Worm (Caenorhabditis elegans) whole organism, mixed stage, embryonic: ENCODE results near the gene slc-36.3.

Experiments
- M03D4.4 ChIP-seq: sonication (generic microtip); optimal IDR thresholded peaks from 2 replicates; lab custom pipeline; 2017; ENCODE audit warnings: mild to moderate bottlenecking, missing genetic modification characterization, missing compliant biosample characterization
- blmp-1 ChIP-seq: fragments of 150-350 bp; optimal IDR thresholded peaks from 2 replicates; lab custom pipeline; 2014; ENCODE audit warnings: missing biosample characterization, missing genetic modification characterization
- ceh-39 ChIP-seq: fragments of 150-350 bp; optimal IDR thresholded peaks from 2 replicates; lab custom pipeline; 2014; ENCODE audit warnings: missing biosample characterization, missing genetic modification characterization
- ceh-43 ChIP-seq: fragments of 200-800 bp; sonication (Bioruptor generic); optimal IDR thresholded peaks from 2 replicates; lab custom pipeline; 2018; ENCODE audit warnings: mild to moderate bottlenecking, missing genetic modification characterization, moderate library complexity, missing compliant biosample characterization
- ceh-83 ChIP-seq: fragments of 200-800 bp; sonication (Bioruptor generic); optimal IDR thresholded peaks from 2 replicates; lab custom pipeline; 2018; ENCODE audit warnings: mild to moderate bottlenecking, missing genetic modification characterization, missing compliant biosample characterization
- ces-1 ChIP-seq: fragments of 150-350 bp; optimal IDR thresholded peaks from 2 replicates; lab custom pipeline; 2014; ENCODE audit warnings: missing biosample characterization, missing genetic modification reagents, missing genetic modification characterization
- cnd-1 ChIP-seq: fragments of 200-800 bp; sonication (Bioruptor generic); optimal IDR thresholded peaks from 2 replicates; lab custom pipeline; 2018; ENCODE audit warnings: mild to moderate bottlenecking, missing genetic modification characterization, missing compliant biosample characterization
- drap-1 ChIP-seq: fragments of 200-800 bp; sonication (Bioruptor generic); optimal IDR thresholded peaks from 3 replicates; lab custom pipeline; 2018; ENCODE audit warnings: mild to moderate bottlenecking, missing genetic modification characterization, missing compliant biosample characterization
- elt-3 ChIP-seq: fragments of 150-350 bp; optimal IDR thresholded peaks from 2 replicates; lab custom pipeline; 2014; ENCODE audit warnings: missing biosample characterization, missing genetic modification characterization
- flh-1 ChIP-seq: fragments of 200-800 bp; sonication (Bioruptor generic); optimal IDR thresholded peaks from 2 replicates; lab custom pipeline; 2018; ENCODE audit warnings: mild to moderate bottlenecking, missing genetic modification characterization, moderate library complexity, missing compliant biosample characterization
- ham-2 ChIP-seq: fragments of 200-800 bp; sonication (Bioruptor generic); optimal IDR thresholded peaks from 2 replicates; lab custom pipeline; 2018; ENCODE audit warnings: mild to moderate bottlenecking, missing genetic modification characterization, missing compliant biosample characterization
- hlh-1 ChIP-seq: fragments of 150-350 bp; optimal IDR thresholded peaks from 2 replicates; lab custom pipeline; 2014; ENCODE audit warnings: missing biosample characterization, missing genetic modification reagents, missing genetic modification characterization
- lin-13 ChIP-seq: fragments of 150-350 bp; optimal IDR thresholded peaks from 2 replicates; lab custom pipeline; 2014; ENCODE audit warnings: missing biosample characterization, missing genetic modification characterization
- lin-32 ChIP-seq: fragments of 200-800 bp; sonication (Bioruptor generic); optimal IDR thresholded peaks from 2 replicates; lab custom pipeline; 2018; ENCODE audit warnings: mild to moderate bottlenecking, missing genetic modification characterization, missing compliant biosample characterization
- mab-5 ChIP-seq: fragments of 150-350 bp; optimal IDR thresholded peaks from 2 replicates; lab custom pipeline; 2014; ENCODE audit warnings: missing biosample characterization, missing genetic modification characterization
- mep-1 ChIP-seq: fragments of 150-350 bp; optimal IDR thresholded peaks from 2 replicates; lab custom pipeline; 2017; ENCODE audit warnings: missing biosample characterization, missing genetic modification reagents, missing genetic modification characterization, inconsistent platforms
- mls-2 ChIP-seq: sonication (generic microtip); optimal IDR thresholded peaks from 2 replicates; lab custom pipeline; 2016; ENCODE audit warnings: mild to moderate bottlenecking, missing genetic modification characterization, moderate library complexity, missing compliant biosample characterization
- nhr-2 ChIP-seq: fragments of 150-350 bp; optimal IDR thresholded peaks from 2 replicates; lab custom pipeline; 2014; ENCODE audit warnings: missing biosample characterization, missing genetic modification characterization
- nhr-237 ChIP-seq: fragments of 150-350 bp; optimal IDR thresholded peaks from 2 replicates; lab custom pipeline; 2014; ENCODE audit warnings: missing biosample characterization, missing genetic modification characterization
- nhr-76 ChIP-seq: sonication (generic microtip); optimal IDR thresholded peaks from 2 replicates; lab custom pipeline; 2017; ENCODE audit warnings: missing biosample characterization, missing genetic modification characterization
- sem-2 ChIP-seq: fragments of 200-800 bp; sonication (Bioruptor generic); optimal IDR thresholded peaks from 2 replicates; lab custom pipeline; 2018; ENCODE audit warnings: mild to moderate bottlenecking, missing genetic modification characterization, missing compliant biosample characterization
- snpc-4 ChIP-seq: fragments of 150-350 bp; optimal IDR thresholded peaks from 2 replicates; lab custom pipeline; 2014; ENCODE audit warnings: missing biosample characterization, missing genetic modification characterization
- sptf-1 ChIP-seq: sonication (generic microtip); optimal IDR thresholded peaks from 2 replicates; lab custom pipeline; 2017; ENCODE audit warnings: mild to moderate bottlenecking, missing genetic modification characterization, moderate library complexity, missing compliant biosample characterization
- tbx-8 ChIP-seq: fragments of 200-800 bp; sonication (Bioruptor generic); optimal IDR thresholded peaks from 2 replicates; lab custom pipeline; 2018; ENCODE audit warnings: mild to moderate bottlenecking, missing genetic modification characterization, moderate library complexity, missing compliant biosample characterization
- unc-120 ChIP-seq: sonication (generic microtip); optimal IDR thresholded peaks from 2 replicates; lab custom pipeline; 2017; ENCODE audit warnings: missing genetic modification characterization, missing compliant biosample characterization; ENCODE audit not compliant: poor library complexity, severe bottlenecking
- unc-39 ChIP-seq: fragments of 150-350 bp; optimal IDR thresholded peaks from 2 replicates; lab custom pipeline; 2014; ENCODE audit warnings: missing biosample characterization, missing genetic modification characterization
- unc-62 ChIP-seq: fragments of 150-350 bp; optimal IDR thresholded peaks from 2 replicates; lab custom pipeline; 2014; ENCODE audit warnings: missing biosample characterization, missing genetic modification reagents, missing genetic modification characterization
- zip-8 ChIP-seq: fragments of 150-350 bp; optimal IDR thresholded peaks from 2 replicates; lab custom pipeline; 2014; ENCODE audit warnings: missing biosample characterization, missing genetic modification characterization
- ztf-11 ChIP-seq: fragments of 150-350 bp; optimal IDR thresholded peaks from 2 replicates; lab custom pipeline; 2014; ENCODE audit warnings: missing biosample characterization, missing genetic modification characterization

The slc-36.3 gene

ce11 chrV:20500405-20500804 lies 43.6 kb downstream of the slc-36.3 start, which contains the start of gene dct-14:
TSS of gene dct-14 (minus strand) at chrV:20500505.
- TF ChIP-seq M03D4.4 (tag; lab: Kevin White, UChicago) (no peak), nhr-76 (tag; lab: Kevin White, UChicago) (no peak), nhr-237 (tag; lab: Kevin White, UChicago) (no peak)
- TF ChIP-seq, all 35 proteins: peak for 0

ce11 chrV:20499642-20500041 lies 44.4 kb downstream of the slc-36.3 start:
- no peak for TF ChIP-seq nhr-237 (tag; lab: Kevin White, UChicago)
- TF ChIP-seq ceh-39: no peak
- no peak for TF ChIP-seq flh-1 (GFP tag; lab: Kevin White, UChicago)
- no peak for TF ChIP-seq snpc-4
- TF ChIP-seq blmp-1 (tag; lab: Kevin White, UChicago): no peak
- no peak for TF ChIP-seq lin-13
- TF ChIP-seq nhr-2 (tag; lab: Kevin White, UChicago): no peak

- no peak for TF ChIP-seq ceh-43 (GFP tag; lab: Kevin White, UChicago)
- TF ChIP-seq unc-120 (tag; lab: Kevin White, UChicago): no peak
- no peak for TF ChIP-seq lin-32
- TF ChIP-seq tbx-8: no peak
- no peak for TF ChIP-seq hlh-1
- no peak for TF ChIP-seq nhr-237 (tag; lab: Kevin White, UChicago)
- TF ChIP-seq ceh-39: no peak
- TF ChIP-seq unc-62 (GFP tag; lab: Kevin White, UChicago): no peak
- TF ChIP-seq nhr-2 (tag; lab: Kevin White, UChicago): no peak
- TF ChIP-seq elt-3 (tag; lab: Kevin White, UChicago): no peak
- TF ChIP-seq unc-39 (tag; lab: Kevin White, UChicago): no peak
- no peak for TF ChIP-seq sem-2 (GFP tag; lab: Kevin White, UChicago)
- TF ChIP-seq ham-2 (GFP tag; lab: Kevin White, UChicago): no peak
- no peak for TF ChIP-seq ceh-83 (GFP tag; lab: Kevin White, UChicago)
- TF ChIP-seq, all 35 proteins: peak for 0
Observed at ce11 chrV:20498980-20499379, 45.0 kb downstream of the slc-36.3 start, which contains the start of gene dct-16. TSS of gene dct-16 (minus strand) at chrV:20499057.

ce11 chrV:20497537-20497936 lies 46.5 kb downstream of the slc-36.3 start:
- no peak for TF ChIP-seq sem-2 (GFP tag; lab: Kevin White, UChicago)
- TF ChIP-seq nhr-76 (tag; lab: Kevin White, UChicago): no peak
- TF ChIP-seq ces-1 (GFP tag; lab: Kevin White, UChicago): no peak
- no peak for TF ChIP-seq cnd-1 (tag; lab: Kevin White, UChicago)
- no peak for TF ChIP-seq ham-2 (GFP tag; lab: Kevin White, UChicago)
- no peak for TF ChIP-seq blmp-1 (tag; lab: Kevin White, UChicago)
- TF ChIP-seq mab-5: no peak
- no peak for TF ChIP-seq nhr-2 (tag; lab: Kevin White, UChicago)
- TF ChIP-seq mls-2: no peak
- no peak for TF ChIP-seq lin-32
- TF ChIP-seq zip-8: no peak
- TF ChIP-seq ceh-39: no peak
- TF ChIP-seq ceh-43 (GFP tag; lab: Kevin White, UChicago): no peak
- no peak for TF ChIP-seq M03D4.4 (tag; lab: Kevin White, UChicago)
- TF ChIP-seq, all 35 proteins: peak for 0

- no peak for TF ChIP-seq M03D4.4 (tag; lab: Kevin White, UChicago)
- TF ChIP-seq ces-1 (GFP tag; lab: Kevin White, UChicago): peak; percentile 22
- no peak for TF ChIP-seq tbx-8
- TF ChIP-seq mep-1 (tag; lab: Kevin White, UChicago): peak; percentile 16
- TF ChIP-seq lin-13: no peak
- TF ChIP-seq, all 35 proteins: peak for 2
Observed at ce11 chrV:20493271-20494231, 50.4 kb downstream of the slc-36.3 start, which contains the start of gene B0250.5. TSS of gene B0250.5 (plus strand) at chrV:20493924.

- no peak for TF ChIP-seq sptf-1 (tag; lab: Kevin White, UChicago)
- TF ChIP-seq lin-13: no peak
- no peak for TF ChIP-seq unc-120 (tag; lab: Kevin White, UChicago)
- TF ChIP-seq lin-32: no peak
- no peak for TF ChIP-seq drap-1 (GFP tag; lab: Kevin White, UChicago)
- TF ChIP-seq ceh-39: no peak
- no peak for TF ChIP-seq hlh-1
- TF ChIP-seq snpc-4: no peak
- TF ChIP-seq cnd-1 (tag; lab: Kevin White, UChicago): no peak
- TF ChIP-seq ztf-11 (tag; lab: Kevin White, UChicago): no peak
- no peak for TF ChIP-seq ces-1 (GFP tag; lab: Kevin White, UChicago)
- no peak for TF ChIP-seq flh-1 (GFP tag; lab: Kevin White, UChicago)
- TF ChIP-seq, all 35 proteins: peak for 0
Observed at ce11 chrV:20492385-20492784, 51.6 kb downstream of the slc-36.3 start, which contains the start of gene srbc-79. TSS of gene srbc-79 (minus strand) at chrV:20492485.
